Worm (Caenorhabditis elegans) whole organism, dauer: ENCODE data around the gene Y43B11AR.3.

Experiments
- unc-62 ChIP-seq: sonication (generic microtip); optimal IDR thresholded peaks from 2 replicates; lab custom pipeline; 2017; ENCODE audit warnings: missing biosample characterization, missing genetic modification reagents, missing genetic modification characterization

The Y43B11AR.3 gene

DNA sequence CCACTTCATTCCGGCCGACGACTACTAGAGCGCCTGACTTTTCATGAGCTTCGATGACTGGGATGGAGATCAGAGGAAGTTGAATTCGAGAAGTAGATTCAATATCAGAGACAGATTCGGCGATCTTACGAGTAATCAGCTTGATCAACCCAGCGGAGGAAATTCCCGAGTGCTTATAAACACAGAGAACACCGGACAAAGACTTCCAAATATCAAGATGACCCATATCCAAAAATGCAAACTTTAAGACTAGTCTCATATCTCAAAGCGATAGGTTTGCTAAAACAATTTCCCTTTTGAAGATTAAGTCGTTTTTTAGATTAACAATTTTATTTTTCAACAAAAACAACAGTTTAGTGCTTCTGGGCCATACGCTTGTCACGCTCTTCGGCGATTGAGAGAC is at the start of gene Y43B11AR.3:
TSS of gene Y43B11AR.3 (minus strand) at position 335 of the 403 bp plus-strand sequence.
- TF ChIP-seq unc-62 (GFP tag; lab: Kevin White, UChicago): no peak

DNA sequence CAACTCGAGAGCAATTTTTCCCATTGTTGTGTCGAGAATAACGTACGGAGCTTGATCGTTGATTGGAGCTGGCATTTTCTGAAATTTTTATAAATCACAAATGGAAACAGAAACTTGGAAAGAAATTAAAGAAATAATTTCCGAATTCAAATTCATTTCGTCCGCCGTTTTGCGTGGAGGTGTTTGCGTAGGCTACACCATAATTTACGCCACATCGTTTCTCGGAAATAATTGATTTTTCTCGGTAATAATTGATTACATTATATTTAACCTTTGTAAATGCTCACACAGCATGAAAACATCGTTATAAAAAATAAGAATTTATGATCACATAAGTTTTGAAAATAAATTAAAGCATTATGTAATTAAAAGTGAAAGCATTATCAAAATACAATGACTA is 49.6 kb upstream of the Y43B11AR.3 start, which contains the start of gene cyn-12:
TSS of gene cyn-12 (minus strand) at position 78 of the 400 bp plus-strand sequence.
- no peak for TF ChIP-seq unc-62 (GFP tag; lab: Kevin White, UChicago)

DNA sequence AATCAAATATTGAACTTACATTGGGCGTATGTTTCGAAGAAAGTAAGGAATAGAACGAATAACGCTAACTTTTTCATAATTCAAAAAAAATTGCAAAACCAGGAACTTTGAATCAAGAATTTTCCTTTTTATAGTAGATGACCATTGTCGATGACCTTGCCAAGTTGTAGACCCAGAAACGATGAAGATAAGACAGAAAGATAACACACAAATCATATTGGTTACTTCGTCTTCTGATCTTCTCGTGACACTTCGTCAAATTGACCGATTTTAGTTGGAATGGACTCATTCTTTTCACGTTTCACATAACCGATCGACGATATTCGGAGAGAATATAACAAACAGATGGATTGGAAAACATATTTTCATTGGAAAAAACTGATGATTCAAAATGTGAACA is 48.3 kb upstream of the Y43B11AR.3 start, which contains the start of gene grsp-3:
TSS of gene grsp-3 (minus strand) at position 149 of the 400 bp plus-strand sequence.
- no peak for TF ChIP-seq unc-62 (GFP tag; lab: Kevin White, UChicago)

DNA sequence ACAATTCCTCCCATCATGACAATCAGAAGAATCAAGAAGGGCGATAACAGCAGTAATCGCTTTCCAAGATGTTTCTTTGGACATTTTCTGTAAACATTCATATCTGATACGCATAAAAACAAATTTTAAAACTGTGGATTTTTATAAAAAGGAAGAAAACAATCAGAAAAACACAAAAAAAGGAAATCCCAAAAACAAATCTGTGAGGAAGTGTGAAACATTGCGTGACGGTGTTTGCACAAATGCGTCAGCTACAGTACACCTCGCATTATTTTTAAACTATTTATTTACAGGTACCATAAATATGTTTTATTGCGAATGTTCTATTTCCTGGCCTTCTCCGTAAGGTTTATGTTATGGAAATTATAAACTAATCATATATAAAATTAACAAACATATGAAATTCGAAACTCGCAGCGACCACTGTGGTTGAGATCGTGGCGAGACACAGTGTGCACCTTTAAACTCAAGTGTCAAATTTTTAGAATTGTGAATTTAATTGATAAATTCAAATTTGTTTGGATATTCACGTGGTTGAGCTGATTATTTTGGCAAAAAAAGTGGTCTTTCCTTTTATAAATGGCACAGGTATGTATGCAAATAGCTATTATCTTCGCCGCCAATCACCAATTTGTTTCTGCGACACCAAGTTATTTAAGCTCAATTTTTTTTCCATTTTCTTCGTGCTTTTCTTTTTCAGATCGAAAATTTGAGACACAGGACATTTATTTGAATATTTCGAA is 38.0 kb upstream of the Y43B11AR.3 start, which contains the start of the genes C34D4.10 and str-48:
TSS of gene C34D4.10 (minus strand) at position 101 of the 743 bp plus-strand sequence.
TSS of gene str-48 (plus strand) at position 693 of the 743 bp plus-strand sequence.
- TF ChIP-seq unc-62 (GFP tag; lab: Kevin White, UChicago): no peak

DNA sequence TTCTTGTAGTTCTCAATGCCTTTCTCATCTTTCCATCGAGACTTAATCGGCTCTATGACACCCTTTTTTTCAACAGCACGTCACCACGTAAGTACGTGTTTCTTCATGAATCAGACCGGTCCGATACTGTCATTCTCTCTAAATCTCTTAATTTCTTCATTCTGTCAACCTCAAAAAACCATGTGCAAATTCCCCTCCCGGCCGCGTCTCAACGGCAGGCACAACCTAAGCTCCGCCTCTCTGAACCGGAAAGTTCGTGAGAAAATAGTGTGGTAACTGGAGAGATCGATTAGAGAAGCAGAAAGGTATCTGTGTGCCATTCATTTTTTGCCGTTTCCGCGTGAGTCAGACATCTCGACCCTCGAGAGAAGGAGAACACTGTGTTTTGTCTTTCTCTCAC is 31.1 kb upstream of the Y43B11AR.3 start, which contains the start of gene nas-8:
TSS of gene nas-8 (plus strand) at position 301 of the 400 bp plus-strand sequence.
- no peak for TF ChIP-seq unc-62 (GFP tag; lab: Kevin White, UChicago)

DNA sequence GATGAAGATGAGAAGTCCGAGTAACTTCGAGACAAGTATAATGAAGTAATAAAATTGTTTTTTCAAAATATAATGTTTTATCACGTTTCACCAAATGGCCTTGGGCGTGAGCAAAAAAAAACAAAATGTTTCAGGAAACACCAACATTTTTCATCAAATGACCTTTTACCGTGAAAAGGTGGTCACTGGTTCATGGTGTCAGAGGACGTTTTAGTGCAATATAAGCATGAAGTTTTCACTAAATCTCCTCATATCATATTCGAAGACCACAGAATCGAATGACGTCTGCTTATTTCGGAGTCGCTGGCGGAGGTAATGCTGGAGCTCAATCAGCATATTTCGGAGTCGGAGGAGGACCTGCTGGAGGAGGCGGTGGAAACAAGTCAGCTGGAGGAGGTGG is 27.8 kb upstream of the Y43B11AR.3 start, which contains the start of the genes ZC477.7 and ssq-3:
TSS of gene ZC477.7 (minus strand) at position 101 of the 400 bp plus-strand sequence.
TSS of gene ssq-3 (plus strand) at position 251 of the 400 bp plus-strand sequence.
- TF ChIP-seq unc-62 (GFP tag; lab: Kevin White, UChicago): no peak

DNA sequence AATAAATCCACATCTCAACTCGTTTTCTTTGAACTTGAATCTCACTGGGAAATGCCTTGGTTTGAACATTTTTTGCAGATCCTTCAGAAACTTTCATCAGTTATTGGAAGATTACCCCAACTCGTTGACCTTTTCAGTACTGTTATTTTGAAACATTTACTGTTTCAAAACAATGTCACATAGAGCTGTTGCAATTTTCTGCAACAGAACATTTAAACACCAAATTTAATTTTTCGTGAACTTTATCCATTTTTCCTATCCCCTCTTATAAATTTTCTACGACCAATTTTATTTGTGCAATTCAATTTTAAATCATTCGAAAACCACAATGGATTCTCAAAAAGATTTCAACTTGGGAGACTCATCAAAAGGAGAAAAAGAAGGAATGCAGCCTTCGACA is 24.4 kb upstream of the Y43B11AR.3 start, which contains the start of gene ZC477.2:
TSS of gene ZC477.2 (plus strand) at position 301 of the 400 bp plus-strand sequence.
- no peak for TF ChIP-seq unc-62 (GFP tag; lab: Kevin White, UChicago)

DNA sequence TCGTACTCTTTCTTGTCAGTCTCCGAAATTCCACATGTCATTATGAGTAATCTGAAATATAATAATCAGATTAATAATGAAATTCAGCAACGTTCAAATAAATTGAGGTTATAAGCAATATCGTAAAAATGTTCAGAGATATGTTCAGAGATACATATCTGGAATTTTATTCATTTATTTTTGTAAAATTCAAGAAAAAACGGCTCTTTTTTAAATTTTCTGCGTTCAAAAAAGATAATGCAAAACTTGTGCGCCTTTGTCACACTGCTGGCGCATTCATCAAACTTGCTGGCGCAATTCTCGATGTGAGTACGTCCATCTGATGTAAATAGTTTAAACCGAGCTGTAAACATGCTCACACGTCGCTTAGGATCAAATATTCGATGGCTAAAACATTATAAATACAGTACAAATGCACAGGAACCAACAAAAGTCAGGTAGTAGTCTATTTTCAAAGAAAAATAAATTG is 19.7 kb upstream of the Y43B11AR.3 start, which contains the start of the genes rde-8 and ZC477.3:
TSS of gene rde-8 (minus strand) at position 51 of the 469 bp plus-strand sequence.
TSS of gene ZC477.3 (plus strand) at position 282 of the 469 bp plus-strand sequence.
- no peak for TF ChIP-seq unc-62 (GFP tag; lab: Kevin White, UChicago)

DNA sequence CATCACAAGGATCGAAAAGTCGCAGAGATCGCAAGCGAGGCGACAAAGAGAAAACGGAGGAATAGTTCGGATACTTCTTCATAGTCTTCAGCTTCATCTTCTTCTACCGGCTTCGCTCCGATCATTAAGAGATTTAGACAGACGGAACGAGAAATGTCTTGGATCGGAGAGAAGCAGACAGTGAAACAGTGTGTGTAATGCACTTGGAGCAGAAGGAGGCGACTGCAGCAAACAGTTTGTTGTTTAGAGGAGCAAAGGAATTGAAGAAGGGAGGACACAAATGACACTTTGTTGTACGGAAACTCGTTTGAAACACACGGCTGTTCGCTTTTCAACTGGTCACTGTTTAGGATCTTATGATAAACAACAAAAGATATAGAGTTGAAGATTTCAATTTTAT is 15.9 kb upstream of the Y43B11AR.3 start:
- no peak for TF ChIP-seq unc-62 (GFP tag; lab: Kevin White, UChicago)

DNA sequence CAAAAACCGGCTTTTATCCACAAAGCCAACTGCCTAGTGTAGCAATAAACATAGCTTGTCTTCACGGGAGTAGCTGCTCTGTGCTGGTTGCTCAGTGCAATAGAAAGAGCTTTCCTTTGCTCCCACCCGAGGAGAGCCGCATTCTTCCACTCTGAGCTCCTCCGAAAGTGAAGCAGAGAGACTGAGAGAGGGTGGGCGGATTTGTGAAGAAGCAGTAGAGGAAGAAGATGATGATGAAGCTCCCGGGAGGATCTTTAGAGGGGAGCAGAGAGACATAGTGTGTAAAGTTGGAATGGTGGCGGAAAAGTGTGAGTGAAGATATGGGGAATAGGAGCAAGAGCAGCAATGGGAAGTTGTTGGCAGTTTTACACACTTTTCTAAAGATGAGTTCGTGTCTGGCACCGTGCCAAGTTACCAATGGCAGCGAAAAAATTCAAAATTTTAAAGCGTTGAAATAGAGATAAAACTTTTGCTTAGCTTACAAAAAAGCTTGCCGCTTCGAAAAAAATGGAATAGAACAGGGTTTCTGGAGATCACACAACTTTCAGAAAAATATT is 15.1 kb upstream of the Y43B11AR.3 start, which contains the start of gene ZC477.4:
TSS of gene ZC477.4 (minus strand) at position 276 of the 557 bp plus-strand sequence.
- TF ChIP-seq unc-62 (GFP tag; lab: Kevin White, UChicago): no peak

DNA sequence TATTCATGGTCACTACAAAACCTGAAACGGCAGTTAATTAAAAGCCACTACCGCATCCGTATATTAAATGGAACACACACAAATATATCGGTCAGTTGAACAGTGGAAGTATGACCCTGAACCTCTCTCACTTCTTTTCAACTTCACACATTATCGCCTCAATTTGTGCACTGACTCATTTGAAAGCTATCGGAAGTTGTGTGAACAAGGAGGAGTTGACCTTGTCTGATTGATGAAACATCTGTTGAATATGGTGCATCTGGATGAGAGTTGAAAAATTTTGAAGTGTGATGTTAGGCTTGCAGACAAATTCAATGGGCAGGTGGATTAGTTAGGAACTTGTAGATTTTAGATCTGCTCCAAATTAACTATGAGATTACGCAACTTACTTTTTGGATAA is 13.9 kb upstream of the Y43B11AR.3 start:
- no peak for TF ChIP-seq unc-62 (GFP tag; lab: Kevin White, UChicago)

DNA sequence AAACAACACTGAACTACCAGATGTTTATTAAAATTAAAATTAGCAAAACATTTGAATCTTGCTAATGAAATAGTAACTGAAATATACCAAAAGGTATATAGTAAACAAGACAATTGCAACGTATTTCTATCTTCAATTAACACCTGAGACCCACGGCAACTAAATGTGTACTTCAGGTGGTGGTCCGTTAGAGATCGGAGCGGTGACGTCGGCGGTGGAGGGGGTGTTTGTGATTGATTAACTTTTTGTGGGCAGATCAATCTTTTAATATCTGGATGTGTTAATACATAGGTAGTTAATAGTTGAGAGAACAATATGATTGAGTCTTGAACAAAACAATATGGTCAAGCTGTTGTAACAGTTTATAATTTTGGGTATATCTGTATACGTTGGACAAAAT is 12.6 kb upstream of the Y43B11AR.3 start:
- no peak for TF ChIP-seq unc-62 (GFP tag; lab: Kevin White, UChicago)

DNA sequence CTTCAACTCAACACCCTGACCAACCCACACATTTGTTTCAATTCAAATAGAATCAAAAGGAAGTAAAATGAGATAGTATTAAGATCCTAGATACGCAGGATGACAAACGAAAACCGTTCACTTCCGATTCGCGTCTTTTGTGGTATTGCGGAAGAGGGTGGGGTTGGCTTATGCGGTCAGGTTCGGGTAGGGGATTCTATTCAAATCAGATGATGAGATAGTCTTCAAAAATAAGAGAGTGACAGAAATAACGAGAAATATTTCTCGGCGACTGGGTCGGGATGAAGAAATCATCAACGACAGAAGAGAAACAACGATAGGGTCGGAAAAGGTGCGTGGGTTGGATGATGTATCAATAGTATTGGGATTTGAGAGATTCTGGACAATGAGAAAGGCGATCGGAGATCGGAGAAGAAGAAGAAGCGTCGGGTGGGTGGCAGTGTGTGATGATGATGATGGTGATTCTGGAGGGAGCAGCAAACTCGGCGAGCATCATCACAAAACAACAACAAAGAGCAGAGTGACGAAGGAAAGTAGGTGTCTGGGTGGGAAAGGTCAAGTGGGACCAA is 12.0 kb upstream of the Y43B11AR.3 start:
- no peak for TF ChIP-seq unc-62 (GFP tag; lab: Kevin White, UChicago)

DNA sequence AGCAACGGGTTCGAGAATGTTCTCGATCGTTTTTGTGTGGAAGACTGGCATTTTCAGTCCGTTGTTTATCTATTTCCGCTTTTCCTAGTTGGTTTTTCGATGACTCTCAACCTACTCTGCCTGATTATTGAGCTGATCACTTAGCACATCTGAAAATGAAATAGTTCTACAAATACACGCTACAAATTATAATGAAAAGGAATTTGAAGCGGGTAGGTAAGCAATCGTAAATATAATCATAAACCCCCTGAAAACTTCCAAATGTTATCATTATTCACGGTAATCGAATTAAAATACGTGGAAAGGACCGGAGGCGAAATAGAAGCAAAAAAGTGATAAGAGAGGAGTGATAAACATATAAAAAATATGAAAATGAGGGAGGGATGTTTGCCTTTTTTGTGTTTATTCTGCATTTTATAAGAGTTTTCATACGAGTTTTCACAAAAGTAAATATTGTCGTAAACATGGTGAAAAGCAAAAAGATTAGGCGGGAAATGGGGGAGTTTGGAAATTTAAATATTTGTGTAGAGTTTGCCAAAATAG is 10.8 kb upstream of the Y43B11AR.3 start, which contains the start of gene deb-1:
TSS of gene deb-1 (minus strand) at position 51 of the 543 bp plus-strand sequence.
- no peak for TF ChIP-seq unc-62 (GFP tag; lab: Kevin White, UChicago)

DNA sequence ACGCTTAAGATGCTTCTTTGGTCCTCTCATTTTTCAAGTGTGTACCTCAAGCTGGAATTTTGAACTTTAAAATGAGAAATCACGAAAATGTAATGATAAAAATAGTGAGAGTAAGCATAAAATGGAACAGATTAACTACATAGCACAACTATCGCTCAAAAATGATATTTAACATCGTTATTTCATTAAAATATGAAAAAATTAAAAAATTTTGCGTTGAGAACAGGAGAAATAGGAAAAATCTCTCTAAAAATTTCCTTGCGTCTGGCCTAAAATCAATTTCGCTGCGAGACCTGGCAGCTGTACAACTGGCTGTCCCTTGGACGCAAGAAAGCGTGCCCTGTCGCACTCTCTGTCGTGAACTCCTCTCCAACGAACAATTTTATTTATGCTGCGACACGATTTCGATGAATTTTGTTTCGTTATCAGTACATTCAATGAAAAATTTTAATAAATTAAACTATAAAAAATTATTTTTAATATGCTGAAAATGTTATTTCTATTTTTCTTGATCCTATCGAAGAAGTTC is 1.2 kb upstream of the Y43B11AR.3 start, which contains the start of gene rps-4:
TSS of gene rps-4 (minus strand) at position 51 of the 529 bp plus-strand sequence.
- no peak for TF ChIP-seq unc-62 (GFP tag; lab: Kevin White, UChicago)
